Worm (Caenorhabditis elegans): Measurements from ENCODE around the gene F31F6.2.

ce11 chrX:14849054-14849453 lies 22.6 kb downstream of the F31F6.2 start, which contains the start of gene acd-3:
- no peak for TF ChIP-seq ztf-11 (tag; optimal IDR thresholded peaks at IDR 0.05)
- no peak for TF ChIP-seq fkh-10 (GFP tag; optimal IDR thresholded peaks at IDR 0.05)
- no peak for TF ChIP-seq fkh-4 (tag; optimal IDR thresholded peaks at IDR 0.05; ENCODE audit: borderline replicate concordance)
- TF ChIP-seq mdl-1 (tag; optimal IDR thresholded peaks at IDR 0.05) = no peak
- no peak for TF ChIP-seq aly-2 (tag; optimal IDR thresholded peaks at IDR 0.05)
- TF ChIP-seq ces-1 (GFP tag; optimal IDR thresholded peaks at IDR 0.05) = no peak
- TF ChIP-seq nhr-237 (tag; optimal IDR thresholded peaks at IDR 0.05) = no peak
- no peak for TF ChIP-seq ceh-90 (tag; optimal IDR thresholded peaks at IDR 0.05)

All from whole organism, L1 larva.